Fruit fly (Drosophila melanogaster): ENCODE measurements around the gene Pli.

The Pli gene

dm6 chr3R:23921701-23922501 lies 32.0 kb upstream of the Pli start (continued):
- no peak for TF ChIP-seq CG18764 (GFP tag; optimal IDR thresholded peaks at IDR 0.05)
- peak; percentile 81 for TF ChIP-seq kni (GFP tag; optimal IDR thresholded peaks at IDR 0.05)
- no peak for TF ChIP-seq gsb (GFP tag; IDR thresholded peaks at IDR 0.05)
- TF ChIP-seq CkIIα-i1 (GFP tag; IDR thresholded peaks at IDR 0.05), result no peak
- no peak for TF ChIP-seq Bdp1 (GFP tag; optimal IDR thresholded peaks at IDR 0.05)
- TF ChIP-seq CG4360 (GFP tag; IDR thresholded peaks at IDR 0.05), result no peak
- peak; percentile 3 for TF ChIP-seq grn (GFP tag; optimal IDR thresholded peaks at IDR 0.05)
- no peak for TF ChIP-seq Neu2 (GFP tag; optimal IDR thresholded peaks at IDR 0.05; ENCODE audit: borderline replicate concordance)
- no peak for TF ChIP-seq CG15601 (tag; optimal IDR thresholded peaks at IDR 0.05)
- no peak for TF ChIP-seq Atf3 (GFP tag; optimal IDR thresholded peaks at IDR 0.05)
- TF ChIP-seq CG18619 (GFP tag; optimal IDR thresholded peaks at IDR 0.05), result peak; percentile 22
- no peak for TF ChIP-seq aop (GFP tag; IDR thresholded peaks at IDR 0.05)
- TF ChIP-seq slp2 (GFP tag; optimal IDR thresholded peaks at IDR 0.05), result peak; percentile 11
- TF ChIP-seq BEAF-32 (GFP tag; optimal IDR thresholded peaks at IDR 0.05), result no peak
- TF ChIP-seq gem (tag; optimal IDR thresholded peaks at IDR 0.05), result peak; percentile 75
- TF ChIP-seq HLHmδ (GFP tag; optimal IDR thresholded peaks at IDR 0.05), result peak; percentile 53
- TF ChIP-seq scrt (GFP tag; optimal IDR thresholded peaks at IDR 0.05), result no peak
- no peak for TF ChIP-seq CG10431 (GFP tag; optimal IDR thresholded peaks at IDR 0.05)
- no peak for TF ChIP-seq CG8359 (GFP tag; optimal IDR thresholded peaks at IDR 0.05; ENCODE audit: borderline replicate concordance)
- TF ChIP-seq Rfx (GFP tag; IDR thresholded peaks at IDR 0.05), result peak; percentile 59
- TF ChIP-seq HHEX (GFP tag; optimal IDR thresholded peaks at IDR 0.05), result peak; percentile 32
- peak; percentile 39 for TF ChIP-seq tap (tag; optimal IDR thresholded peaks at IDR 0.05)
- TF ChIP-seq prd (optimal IDR thresholded peaks at IDR 0.05), result no peak
- peak; percentile 32; the same call in 1 of the 3 replicates for TF ChIP-seq prd (GFP tag; IDR thresholded peaks at IDR 0.05)
- peak; percentile 83 for TF ChIP-seq abd-A (tag; optimal IDR thresholded peaks at IDR 0.05)
- peak; percentile 21 for TF ChIP-seq lbe (GFP tag; optimal IDR thresholded peaks at IDR 0.05)
- TF ChIP-seq CG6689 (GFP tag; IDR thresholded peaks at IDR 0.05), result peak; percentile 81
- TF ChIP-seq HLH54F (GFP tag; optimal IDR thresholded peaks at IDR 0.05), result peak; percentile 4
- TF ChIP-seq Scr (GFP tag; IDR thresholded peaks at IDR 0.05; ENCODE audit: partially characterized antibody), result peak; percentile 41
- peak; percentile 74 for TF ChIP-seq stc (GFP tag; IDR thresholded peaks at IDR 0.05)
- TF ChIP-seq exex (tag; optimal IDR thresholded peaks at IDR 0.05), result no peak
- TF ChIP-seq Lpt (GFP tag; optimal IDR thresholded peaks at IDR 0.05), result no peak
- peak; percentile 50 for TF ChIP-seq bbx (GFP tag; IDR thresholded peaks at IDR 0.05; ENCODE audit: partially characterized antibody)
- no peak for TF ChIP-seq Chrac-16 (GFP tag; optimal IDR thresholded peaks at IDR 0.05)
- no peak for TF ChIP-seq Ets97D (GFP tag; optimal IDR thresholded peaks at IDR 0.05)
- 0 out of 3 replicates have a peak, but pooled peaks have one; percentile 57 for TF ChIP-seq CG11456 (GFP tag; IDR thresholded peaks at IDR 0.05)
- TF ChIP-seq CG7271 (tag; optimal IDR thresholded peaks at IDR 0.05), result no peak
- TF ChIP-seq fru (optimal IDR thresholded peaks at IDR 0.05), result no peak
- peak; percentile 20; the same call in 1 of the 2 replicates for TF ChIP-seq CG14014 (GFP tag; IDR thresholded peaks at IDR 0.05)
- peak; percentile 13; the same call in 1 of the 2 replicates for TF ChIP-seq MBD-R2 (GFP tag; IDR thresholded peaks at IDR 0.05)
- no peak for TF ChIP-seq CG14710 (tag; optimal IDR thresholded peaks at IDR 0.05)
- TF ChIP-seq Doc3 (GFP tag; IDR thresholded peaks at IDR 0.05; ENCODE audit: partially characterized antibody), result no peak
- TF ChIP-seq ham (GFP tag; IDR thresholded peaks at IDR 0.05), result no peak
- TF ChIP-seq Abd-B (GFP tag; optimal IDR thresholded peaks at IDR 0.05), result no peak
- no peak for TF ChIP-seq fd102C (GFP tag; optimal IDR thresholded peaks at IDR 0.05)
- peak; percentile 73 for TF ChIP-seq unpg (GFP tag; optimal IDR thresholded peaks at IDR 0.05)
- TF ChIP-seq CG6254 (GFP tag; optimal IDR thresholded peaks at IDR 0.05), result no peak
- TF ChIP-seq ash1 (GFP tag; optimal IDR thresholded peaks at IDR 0.05), result peak; percentile 55
- TF ChIP-seq nerfin-1 (tag; optimal IDR thresholded peaks at IDR 0.05), result no peak

All from whole organism, embryonic.